Worm (Caenorhabditis elegans) whole organism, L4 larva: ENCODE data around the gene fbxa-53.
"Not testable (repeated sequence)": the region's sequence is repeated elsewhere in the genome, so short reads cannot be mapped to it uniquely, and the experiment has no call there.

Source experiments
- F37D6.2 ChIP-seq: sonication (generic microtip); optimal IDR thresholded peaks from 2 replicates; lab custom pipeline; 2016; ENCODE audit warnings: mild to moderate bottlenecking, missing genetic modification characterization, missing compliant biosample characterization
- T20F7.1 ChIP-seq: fragments of 200-800 bp; sonication (Bioruptor generic); optimal IDR thresholded peaks from 2 replicates; lab custom pipeline; 2018; ENCODE audit warnings: mild to moderate bottlenecking, missing genetic modification characterization, missing compliant biosample characterization
- ceh-82 ChIP-seq: sonication (generic microtip); optimal IDR thresholded peaks from 2 replicates; lab custom pipeline; 2017; ENCODE audit warnings: missing biosample characterization, missing genetic modification characterization
- fkh-10 ChIP-seq: fragments of 150-350 bp; optimal IDR thresholded peaks from 2 replicates; lab custom pipeline; 2014; ENCODE audit warnings: missing biosample characterization, missing genetic modification reagents, missing genetic modification characterization
- fos-1 ChIP-seq: fragments of 150-350 bp; optimal IDR thresholded peaks from 2 replicates; lab custom pipeline; 2014; ENCODE audit warnings: missing biosample characterization, missing genetic modification characterization
- lin-39 ChIP-seq: fragments of 150-350 bp; optimal IDR thresholded peaks from 2 replicates; lab custom pipeline; 2014; ENCODE audit warnings: missing biosample characterization, missing genetic modification reagents, missing genetic modification characterization
- lsy-2 ChIP-seq, 2 experiments: fragments of 150-350 bp in 1 of 2; sonication (generic microtip) in 1 of 2; optimal IDR thresholded peaks; 2 replicates each; lab custom pipeline; 2014 to 2017; ENCODE audit warnings: missing biosample characterization in 2 of 2, missing genetic modification characterization in 2 of 2
- mxl-2 ChIP-seq: fragments of 200-800 bp; sonication (Bioruptor generic); conservative IDR thresholded peaks from 2 replicates; pipeline ENCODE4 v1.3.6; 2022; ENCODE audit warnings: missing genetic modification reagents, missing genetic modification characterization, missing compliant biosample characterization

- not testable (repeated sequence) for TF ChIP-seq lin-39 (tag; lab: Kevin White, UChicago); lsy-2 (tag; optimal IDR thresholded peaks at IDR 0.05; lab: Kevin White, UChicago); mxl-2 (GFP tag; lab: Robert Waterston, UW); fos-1 (tag; lab: Kevin White, UChicago); T20F7.1; F37D6.2 (tag; lab: Kevin White, UChicago); ceh-82 (tag; lab: Kevin White, UChicago); fkh-10 (GFP tag; lab: Kevin White, UChicago)
These were observed 27.7 kb upstream of the fbxa-53 start, which contains the start of gene Y75D11A.3 for ce11 chrX:1746117-1746516.
